Fruit fly (Drosophila melanogaster): ENCODE measurements around the gene CG4362.

CG4362 gene

dm6 chr3R:20283531-20284139 is 23.7 kb downstream of the CG4362 start (continued):
- no peak for TF ChIP-seq CG13624 (GFP tag; optimal IDR thresholded peaks at IDR 0.05)

DNA sequence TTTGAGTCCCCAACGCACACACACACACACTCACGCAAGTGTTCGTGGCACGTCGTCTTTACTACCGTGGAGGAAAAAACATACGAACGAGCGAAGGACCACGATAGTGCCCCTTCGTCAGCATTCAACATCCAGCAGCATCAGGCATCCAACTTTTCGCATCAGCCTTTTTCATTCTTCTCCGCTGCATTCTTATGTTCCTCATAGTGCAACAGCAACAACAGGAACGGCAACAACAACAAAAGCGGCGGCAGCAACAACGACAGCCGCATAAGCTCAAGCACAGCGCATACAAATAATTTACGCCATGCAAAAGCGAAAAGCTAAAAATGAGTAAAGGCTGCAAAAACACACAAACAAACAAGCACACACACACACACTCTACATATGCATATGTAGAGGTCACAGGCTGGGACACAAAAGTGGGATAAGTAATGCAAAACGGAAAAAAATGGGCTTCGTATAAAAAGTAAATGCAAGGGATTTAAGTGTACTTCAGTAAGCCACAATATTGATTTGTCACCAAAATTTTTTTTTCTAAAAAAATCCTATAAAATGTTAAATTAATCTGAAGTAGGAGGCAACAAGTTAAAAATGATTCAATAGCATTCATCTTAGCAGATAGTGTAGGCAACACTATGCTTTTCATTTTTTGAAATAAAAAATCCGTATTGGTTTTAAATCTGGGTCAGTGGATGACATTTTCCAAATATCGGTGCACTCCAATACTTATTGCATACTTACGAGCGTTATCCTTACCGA is 24.4 kb downstream of the CG4362 start:
- TF ChIP-seq chn (GFP tag; optimal IDR thresholded peaks at IDR 0.05) (no peak), Sox100B (GFP tag; optimal IDR thresholded peaks at IDR 0.05) (no peak), Asciz (GFP tag; optimal IDR thresholded peaks at IDR 0.05) (no peak), ERR (GFP tag; optimal IDR thresholded peaks at IDR 0.05) (no peak), sens (GFP tag) (peak; percentile 80), CG12236 (GFP tag; optimal IDR thresholded peaks at IDR 0.05) (no peak), stc (GFP tag; IDR thresholded peaks at IDR 0.05) (no peak), CG4360 (GFP tag; IDR thresholded peaks at IDR 0.05) (peak; percentile 51), CG32767 (GFP tag; IDR thresholded peaks at IDR 0.05) (no peak), Chrac-16 (GFP tag; optimal IDR thresholded peaks at IDR 0.05) (no peak), CG11696 (GFP tag; IDR thresholded peaks at IDR 0.05) (peak; percentile 48; the same call in 1 of the 2 replicates), Adf1 (GFP tag; IDR thresholded peaks at IDR 0.05) (no peak), CG14860 (GFP tag; IDR thresholded peaks at IDR 0.05; ENCODE audit: partially characterized antibody) (0 out of 3 replicates have a peak, but pooled peaks have one; percentile 12), Meics (GFP tag; optimal IDR thresholded peaks at IDR 0.05) (no peak), CTCF (GFP tag; optimal IDR thresholded peaks at IDR 0.05) (no peak)

DNA sequence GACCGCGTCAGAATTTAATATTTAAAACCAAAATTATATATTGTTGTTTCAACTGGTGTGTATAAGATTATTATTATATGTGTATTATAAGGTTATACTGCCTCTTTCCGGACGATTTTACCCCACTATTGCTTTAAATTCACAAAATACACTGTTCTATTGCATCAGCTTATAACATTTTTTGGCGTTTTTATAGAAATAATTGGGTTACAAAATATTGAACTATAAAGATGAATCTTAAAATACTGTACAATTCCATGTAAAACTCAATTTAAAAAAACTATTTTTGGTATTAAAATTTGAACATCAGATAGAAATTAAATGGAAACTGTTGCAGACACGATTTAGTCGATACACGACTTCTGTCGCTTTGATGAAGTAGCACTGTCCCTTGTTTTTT is 25.2 kb downstream of the CG4362 start:
- TF ChIP-seq bsh (GFP tag; optimal IDR thresholded peaks at IDR 0.05) (peak in 1 of 2 experiments; percentile 12), CG14860 (GFP tag; IDR thresholded peaks at IDR 0.05; ENCODE audit: partially characterized antibody) (no peak)

DNA sequence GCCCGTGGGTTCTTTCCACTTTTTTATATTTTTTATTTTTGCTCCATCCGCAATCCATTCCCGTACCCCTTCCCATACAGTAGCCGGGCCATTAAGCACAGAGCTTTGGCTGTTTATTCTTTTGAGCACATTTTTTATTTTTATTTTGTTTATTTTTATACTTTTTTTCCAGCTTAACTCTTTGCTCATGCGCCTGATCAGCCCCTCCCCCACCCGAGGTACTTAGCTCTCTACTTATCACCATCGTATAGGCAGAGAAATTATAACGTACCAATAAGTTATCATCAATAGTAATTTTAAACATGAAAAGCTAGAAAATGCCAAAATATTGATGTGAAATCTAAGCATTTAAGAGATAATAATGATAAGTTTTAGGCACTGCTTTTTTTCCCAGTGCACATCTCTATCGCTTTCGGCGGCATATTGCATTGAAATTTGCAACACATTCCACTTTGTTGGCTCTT is 26.8 kb downstream of the CG4362 start:
- peak; percentile 61 for TF ChIP-seq Drgx (GFP tag; IDR thresholded peaks at IDR 0.05)
- no peak for TF ChIP-seq Mes4 (GFP tag; optimal IDR thresholded peaks at IDR 0.05)
- TF ChIP-seq nom (GFP tag; optimal IDR thresholded peaks at IDR 0.05), result peak; percentile 45
- TF ChIP-seq bsh (GFP tag; optimal IDR thresholded peaks at IDR 0.05), result peak in 1 of 2 experiments; percentile 48
- TF ChIP-seq salm (tag; optimal IDR thresholded peaks at IDR 0.05), result no peak
- TF ChIP-seq Rx (GFP tag; IDR thresholded peaks at IDR 0.05), result no peak
- no peak for TF ChIP-seq fu2 (GFP tag; optimal IDR thresholded peaks at IDR 0.05)
- TF ChIP-seq Doc3 (GFP tag; IDR thresholded peaks at IDR 0.05; ENCODE audit: partially characterized antibody), result no peak
- TF ChIP-seq sens (GFP tag), result peak; percentile 26
- peak; percentile 74 for TF ChIP-seq Med (GFP tag)
- no peak for TF ChIP-seq CG4360 (GFP tag; IDR thresholded peaks at IDR 0.05)
- no peak for TF ChIP-seq Bteb2 (GFP tag; optimal IDR thresholded peaks at IDR 0.05)
- TF ChIP-seq Oli (tag; optimal IDR thresholded peaks at IDR 0.05), result no peak
- TF ChIP-seq bigmax (GFP tag; optimal IDR thresholded peaks at IDR 0.05), result no peak
- TF ChIP-seq org-1 (GFP tag; optimal IDR thresholded peaks at IDR 0.05), result no peak
- no peak for TF ChIP-seq CG4707 (GFP tag; optimal IDR thresholded peaks at IDR 0.05)
- no peak for TF ChIP-seq Trl (optimal IDR thresholded peaks at IDR 0.05)
- TF ChIP-seq Trl (GFP tag; optimal IDR thresholded peaks at IDR 0.05), result no peak

DNA sequence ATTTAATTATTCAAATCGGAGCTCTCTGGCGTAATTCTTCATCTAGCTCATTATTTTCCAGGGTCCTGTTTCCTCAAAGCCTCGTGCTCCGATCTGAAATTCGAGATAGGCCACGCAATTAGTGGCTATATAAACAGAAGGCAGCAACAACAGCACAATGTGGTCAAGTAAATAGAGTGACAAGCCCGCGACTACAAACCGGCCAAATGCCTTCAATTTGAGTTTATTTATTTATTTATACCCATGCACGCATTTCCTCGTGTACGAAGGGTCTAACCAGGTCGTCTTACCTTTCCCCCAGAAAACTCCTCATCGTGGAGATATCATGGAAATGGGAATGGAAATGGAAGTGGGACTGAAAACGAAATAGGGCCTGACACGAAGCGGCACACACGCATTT is 30.6 kb downstream of the CG4362 start:
- TF ChIP-seq lbe (GFP tag; optimal IDR thresholded peaks at IDR 0.05) (no peak), CG3407 (GFP tag; optimal IDR thresholded peaks at IDR 0.05) (peak; percentile 12), CG3847 (GFP tag; IDR thresholded peaks at IDR 0.05) (no peak), CG1529 (GFP tag; optimal IDR thresholded peaks at IDR 0.05) (peak; percentile 36), lab (GFP tag; optimal IDR thresholded peaks at IDR 0.05) (peak; percentile 6), Nf-YA (GFP tag; IDR thresholded peaks at IDR 0.05) (0 out of 2 replicates have a peak, but pooled peaks have one; percentile 40), ranshi (GFP tag; IDR thresholded peaks at IDR 0.05) (no peak), grn (GFP tag; optimal IDR thresholded peaks at IDR 0.05) (peak; percentile 21), CG17186 (GFP tag; optimal IDR thresholded peaks at IDR 0.05) (no peak), ara (GFP tag; IDR thresholded peaks at IDR 0.05) (0 out of 2 replicates have a peak, but pooled peaks have one; percentile 8), ac (GFP tag; optimal IDR thresholded peaks at IDR 0.05) (peak; percentile 43), wek (GFP tag; optimal IDR thresholded peaks at IDR 0.05) (peak; percentile 45), rib (GFP tag; IDR thresholded peaks at IDR 0.05) (no peak)
